Fruit fly (Drosophila melanogaster) whole organism, adult: ENCODE data around the gene CG13077.

Experiments
- CG11617 ChIP-seq: fragments of 200-800 bp; sonication (Bioruptor generic); optimal IDR thresholded peaks from 2 replicates; lab custom pipeline; 2017; ENCODE audit warnings: mild to moderate bottlenecking, missing biosample characterization, missing genetic modification reagents, missing genetic modification characterization
- CG12768 ChIP-seq: fragments of 200-800 bp; sonication (Bioruptor generic); optimal IDR thresholded peaks from 2 replicates; lab custom pipeline; 2017; ENCODE audit warnings: missing biosample characterization, missing genetic modification characterization, mild to moderate bottlenecking, moderate library complexity, missing genetic modification reagents
- CG14711 ChIP-seq: fragments of 200-800 bp; sonication (Bioruptor generic); optimal IDR thresholded peaks from 2 replicates; lab custom pipeline; 2018; ENCODE audit warnings: missing biosample characterization, mild to moderate bottlenecking, missing genetic modification characterization, moderate library complexity
- CG1620 ChIP-seq: fragments of 200-800 bp; sonication (Bioruptor generic); optimal IDR thresholded peaks from 2 replicates; lab custom pipeline; 2016; ENCODE audit warnings: missing biosample characterization, missing genetic modification characterization
- CG33017 ChIP-seq: fragments of 200-800 bp; sonication (Bioruptor generic); optimal IDR thresholded peaks from 2 replicates; lab custom pipeline; 2018; ENCODE audit warnings: missing biosample characterization, mild to moderate bottlenecking, missing genetic modification characterization, moderate library complexity
- CG5204 ChIP-seq: fragments of 200-800 bp; sonication (Bioruptor generic); optimal IDR thresholded peaks from 2 replicates; lab custom pipeline; 2016; ENCODE audit warnings: missing biosample characterization, missing genetic modification characterization
- CG7045 ChIP-seq: fragments of 200-800 bp; sonication (Bioruptor generic); optimal IDR thresholded peaks from 2 replicates; lab custom pipeline; 2017; ENCODE audit warnings: missing biosample characterization, mild to moderate bottlenecking, missing genetic modification characterization
- Clk ChIP-seq: fragments of 200-800 bp; sonication (Bioruptor generic); optimal IDR thresholded peaks from 2 replicates; lab custom pipeline; 2017; ENCODE audit warnings: missing biosample characterization, missing genetic modification characterization
- Crg-1 ChIP-seq: fragments of 200-800 bp; sonication (Bioruptor generic); optimal IDR thresholded peaks from 2 replicates; lab custom pipeline; 2016; ENCODE audit warnings: missing biosample characterization, missing genetic modification characterization
- Hr96 ChIP-seq: fragments of 200-800 bp; sonication (Bioruptor generic); optimal IDR thresholded peaks from 2 replicates; lab custom pipeline; 2016; ENCODE audit warnings: missing biosample characterization, missing genetic modification characterization
- Mnt ChIP-seq: fragments of 200-800 bp; sonication (Bioruptor generic); optimal IDR thresholded peaks from 2 replicates; lab custom pipeline; 2016; ENCODE audit warnings: missing biosample characterization, mild to moderate bottlenecking, missing genetic modification characterization
- bab1 ChIP-seq: fragments of 200-800 bp; sonication (Bioruptor generic); optimal IDR thresholded peaks from 3 replicates; lab custom pipeline; 2019; ENCODE audit warnings: missing biosample characterization, mild to moderate bottlenecking, missing genetic modification characterization, moderate library complexity
- cnc ChIP-seq, 2 experiments: fragments of >200 bp; optimal IDR thresholded peaks; 2 replicates each; lab custom pipeline; 2017
- ovo ChIP-seq: fragments of 200-800 bp; sonication (Bioruptor generic); optimal IDR thresholded peaks from 2 replicates; lab custom pipeline; 2016; ENCODE audit warnings: missing biosample characterization, missing genetic modification characterization
- pad ChIP-seq: fragments of 200-800 bp; sonication (Bioruptor generic); optimal IDR thresholded peaks from 3 replicates; lab custom pipeline; 2017; ENCODE audit warnings: missing biosample characterization, missing genetic modification characterization, mild to moderate bottlenecking, moderate library complexity, missing genetic modification reagents
- tj ChIP-seq: fragments of 200-800 bp; sonication (Bioruptor generic); optimal IDR thresholded peaks from 3 replicates; lab custom pipeline; 2017; ENCODE audit warnings: missing biosample characterization, mild to moderate bottlenecking, missing genetic modification characterization, moderate library complexity
- toe ChIP-seq: fragments of 200-800 bp; sonication (Bioruptor generic); optimal IDR thresholded peaks from 2 replicates; lab custom pipeline; 2016; ENCODE audit warnings: missing biosample characterization, missing genetic modification characterization

The CG13077 gene

DNA sequence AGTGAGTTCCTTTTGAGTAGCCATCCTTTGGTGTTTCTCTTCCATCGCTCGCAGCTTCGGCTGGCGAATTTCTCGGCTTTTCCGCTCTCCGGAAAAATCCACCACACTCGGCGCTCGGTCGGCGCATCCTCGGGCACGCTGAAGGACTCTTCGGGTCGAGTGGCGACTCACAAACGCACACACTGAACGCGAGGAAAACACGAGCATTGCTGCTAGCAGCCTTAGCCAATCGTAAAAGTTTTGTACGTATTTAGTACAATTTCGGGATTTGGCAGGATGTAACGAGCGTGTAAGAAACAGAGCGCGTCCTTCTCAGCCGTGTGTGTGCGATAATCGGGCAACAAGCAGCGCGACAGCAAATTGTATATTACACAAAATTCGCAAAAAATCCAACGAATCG lies 40.7 kb downstream of the CG13077 start, which contains the start of gene CG46244:
Gene CG46244 (plus strand): TSS at position 252 of the 400 bp plus-strand sequence.
- TF ChIP-seq ovo: no peak
- TF ChIP-seq cnc (optimal IDR thresholded peaks at IDR 0.05; lab: Kevin White, UChicago): no peak
- TF ChIP-seq toe (GFP tag; lab: Kevin White, UChicago): no peak
- no peak for TF ChIP-seq Mnt (GFP tag; lab: Kevin White, UChicago)
- no peak for TF ChIP-seq CG12768 (GFP tag; lab: Kevin White, UChicago)
- TF ChIP-seq CG14711 (tag; lab: Kevin White, UChicago): no peak
- no peak for TF ChIP-seq bab1 (GFP tag; lab: Kevin White, UChicago)
- TF ChIP-seq tj: no peak
- no peak for TF ChIP-seq pad
- TF ChIP-seq CG33017 (tag; lab: Kevin White, UChicago): no peak
- TF ChIP-seq Hr96: no peak
- no peak for TF ChIP-seq CG11617 (GFP tag; lab: Kevin White, UChicago)
- no peak for TF ChIP-seq Crg-1
- TF ChIP-seq CG7045 (GFP tag; lab: Kevin White, UChicago): no peak
- TF ChIP-seq CG5204 (GFP tag; lab: Kevin White, UChicago): no peak
- no peak for TF ChIP-seq Clk (GFP tag; lab: Kevin White, UChicago)
- no peak for TF ChIP-seq CG1620 (GFP tag; lab: Kevin White, UChicago)
